Fruit fly (Drosophila melanogaster): ENCODE measurements around the gene GstD1.

DNA sequence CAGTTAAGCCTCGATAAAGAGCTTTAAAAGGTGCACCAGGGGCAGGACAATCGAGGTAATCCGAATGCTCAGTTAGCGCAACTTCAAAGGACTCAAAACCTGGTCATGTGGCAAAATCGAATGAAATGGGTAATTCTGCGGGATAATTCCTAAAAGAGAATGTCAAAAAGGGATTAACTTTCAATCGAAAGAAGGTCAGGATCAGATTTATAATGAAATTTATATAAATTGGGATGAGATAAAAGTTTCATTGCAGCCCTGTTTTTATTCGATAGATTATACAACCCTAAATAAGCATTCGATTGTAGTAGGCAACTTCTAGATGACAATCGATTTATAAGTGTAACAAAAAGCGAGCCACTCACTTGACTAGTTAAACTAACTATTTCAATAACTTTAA lies 45.8 kb downstream of the GstD1 start, which contains the start of gene CG10013:
- TF ChIP-seq CG5204 (GFP tag; optimal IDR thresholded peaks at IDR 0.05) (no peak), kay (GFP tag; ENCODE audit: borderline replicate concordance) (no peak), CG11617 (GFP tag; optimal IDR thresholded peaks at IDR 0.05) (no peak), CG14711 (tag; optimal IDR thresholded peaks at IDR 0.05) (no peak), ovo (GFP tag; optimal IDR thresholded peaks at IDR 0.05) (no peak), cic (GFP tag; optimal IDR thresholded peaks at IDR 0.05) (no peak), CG1620 (GFP tag; optimal IDR thresholded peaks at IDR 0.05) (no peak), CG7045 (GFP tag; optimal IDR thresholded peaks at IDR 0.05) (no peak), Crg-1 (GFP tag; optimal IDR thresholded peaks at IDR 0.05) (no peak), pad (GFP tag; optimal IDR thresholded peaks at IDR 0.05) (no peak), CG12768 (GFP tag; optimal IDR thresholded peaks at IDR 0.05) (no peak), CG33017 (tag; optimal IDR thresholded peaks at IDR 0.05) (no peak), toe (GFP tag; optimal IDR thresholded peaks at IDR 0.05) (no peak), Hr96 (GFP tag; optimal IDR thresholded peaks at IDR 0.05) (no peak)
